Worm (Caenorhabditis elegans) whole organism, midembryonic: ENCODE results near the gene W07A12.4.

Experiments
- T22C8.4 ChIP-seq: fragments of 200-800 bp; sonication (Bioruptor generic); IDR thresholded peaks from 2 replicates; pipeline ENCODE4 v1.3.6; 2022; ENCODE audit warnings: missing genetic modification characterization, missing compliant biosample characterization
- cog-1 ChIP-seq: sonication (generic microtip); optimal IDR thresholded peaks from 2 replicates; lab custom pipeline; 2016; ENCODE audit warnings: missing genetic modification characterization, missing compliant biosample characterization
- flt-1 ChIP-seq: fragments of 200-800 bp; sonication (Bioruptor generic); IDR thresholded peaks from 2 replicates; pipeline ENCODE4 v1.3.6; 2022; ENCODE audit warnings: missing genetic modification characterization, missing compliant biosample characterization
- med-1 ChIP-seq: sonication (generic microtip); optimal IDR thresholded peaks from 2 replicates; lab custom pipeline; 2017; ENCODE audit warnings: missing genetic modification characterization, mild to moderate bottlenecking, missing compliant biosample characterization, antibody characterized with exemption, missing genetic modification reagents; ENCODE audit not compliant: insufficient read depth
- tab-1 ChIP-seq: fragments of 200-800 bp; sonication (Bioruptor generic); IDR thresholded peaks from 2 replicates; pipeline ENCODE4 v1.3.6; 2022; ENCODE audit warnings: missing genetic modification characterization, missing compliant biosample characterization
- ztf-23 ChIP-seq: fragments of 200-800 bp; sonication (Bioruptor generic); IDR thresholded peaks from 2 replicates; pipeline ENCODE4 v1.3.6; 2022; ENCODE audit warnings: missing genetic modification reagents, missing genetic modification characterization, missing compliant biosample characterization
- ztf-29 ChIP-seq: fragments of 200-800 bp; sonication (Bioruptor generic); IDR thresholded peaks from 2 replicates; pipeline ENCODE4 v1.3.6; 2022; ENCODE audit warnings: missing genetic modification reagents, missing genetic modification characterization, missing compliant biosample characterization

ce11 chrII:9190513-9191099, 44.5 kb downstream of the W07A12.4 start:
- TF ChIP-seq cog-1 (no peak), flt-1 (GFP tag; lab: Robert Waterston, UW) (no peak), tab-1 (GFP tag; lab: Robert Waterston, UW) (no peak), ztf-23 (GFP tag; lab: Robert Waterston, UW) (no peak), med-1 (GFP tag; lab: Kevin White, UChicago) (no peak), T22C8.4 (GFP tag; lab: Robert Waterston, UW) (no peak), ztf-29 (GFP tag; lab: Robert Waterston, UW) (no peak)
